Worm (Caenorhabditis elegans) whole organism, L1 larva: ENCODE results near the gene ets-8.

Source experiments
- C34B4.2 ChIP-seq: sonication (generic microtip); optimal IDR thresholded peaks from 2 replicates; lab custom pipeline; 2017; ENCODE audit warnings: mild to moderate bottlenecking, missing genetic modification characterization, missing compliant biosample characterization
- F16B12.6 ChIP-seq: fragments of 150-350 bp; optimal IDR thresholded peaks from 2 replicates; lab custom pipeline; 2014; ENCODE audit warnings: missing biosample characterization, missing genetic modification characterization
- Y116A8C.19 ChIP-seq: sonication (generic microtip); optimal IDR thresholded peaks from 2 replicates; lab custom pipeline; 2016; ENCODE audit warnings: missing compliant biosample characterization, missing genetic modification characterization, borderline replicate concordance
- blmp-1 ChIP-seq: fragments of 150-350 bp; optimal IDR thresholded peaks from 2 replicates; lab custom pipeline; 2014; ENCODE audit warnings: missing biosample characterization, missing genetic modification characterization
- ceh-63 ChIP-seq: fragments of 200-800 bp; sonication (Bioruptor generic); optimal IDR thresholded peaks from 2 replicates; lab custom pipeline; 2018; ENCODE audit warnings: mild to moderate bottlenecking, missing genetic modification characterization, missing compliant biosample characterization
- ceh-8 ChIP-seq: fragments of 200-800 bp; sonication (Bioruptor generic); optimal IDR thresholded peaks from 2 replicates; lab custom pipeline; 2018; ENCODE audit warnings: mild to moderate bottlenecking, missing genetic modification characterization, moderate library complexity, missing compliant biosample characterization
- ceh-82 ChIP-seq, 3 experiments: fragments of 150-350 bp in 1 of 3; sonication (generic microtip) in 2 of 3; optimal IDR thresholded peaks; 2 replicates each; lab custom pipeline; 2014 to 2017; ENCODE audit warnings: missing biosample characterization in 3 of 3, missing genetic modification characterization in 3 of 3
- ceh-88 ChIP-seq: fragments of 200-800 bp; sonication (Bioruptor generic); IDR thresholded peaks from 2 replicates; pipeline ENCODE4 v1.3.6; 2022; ENCODE audit warnings: missing genetic modification characterization, missing compliant biosample characterization
- ceh-90 ChIP-seq: sonication (generic microtip); optimal IDR thresholded peaks from 2 replicates; lab custom pipeline; 2016; ENCODE audit warnings: missing genetic modification characterization, missing compliant biosample characterization
- dsc-1 ChIP-seq: sonication (generic microtip); optimal IDR thresholded peaks from 2 replicates; lab custom pipeline; 2016; ENCODE audit warnings: mild to moderate bottlenecking, missing genetic modification characterization, missing compliant biosample characterization
- efl-1 ChIP-seq, 4 experiments: fragments of 150-350 bp; optimal IDR thresholded peaks in 3 of 4; peaks in 1 of 4; 1 replicate in 1 of 4; 2 replicates in 3 of 4; lab custom pipeline; 2014; ENCODE audit warnings: missing biosample characterization in 2 of 4, missing genetic modification characterization in 2 of 4, missing genetic modification reagents in 2 of 4
- egl-13 ChIP-seq: sonication (generic microtip); optimal IDR thresholded peaks from 2 replicates; lab custom pipeline; 2016; ENCODE audit warnings: missing genotype, missing genetic modification reagents, missing genetic modification characterization, missing compliant biosample characterization
- fkh-10 ChIP-seq: sonication (generic microtip); optimal IDR thresholded peaks from 2 replicates; lab custom pipeline; 2017; ENCODE audit warnings: missing biosample characterization, missing genetic modification reagents, missing genetic modification characterization
- fkh-4 ChIP-seq: sonication (generic microtip); optimal IDR thresholded peaks from 2 replicates; lab custom pipeline; 2016; ENCODE audit warnings: missing compliant biosample characterization, missing genetic modification characterization, borderline replicate concordance
- irx-1 ChIP-seq: sonication (generic microtip); optimal IDR thresholded peaks from 2 replicates; lab custom pipeline; 2016; ENCODE audit warnings: missing genetic modification characterization, missing compliant biosample characterization
- isw-1 ChIP-seq: fragments of 200-800 bp; sonication (Bioruptor generic); IDR thresholded peaks from 2 replicates; pipeline ENCODE4 v1.3.6; 2022; ENCODE audit warnings: missing genetic modification characterization, missing compliant biosample characterization
- jun-1 ChIP-seq: fragments of 150-350 bp; optimal IDR thresholded peaks from 2 replicates; lab custom pipeline; 2014; ENCODE audit warnings: missing biosample characterization, missing genetic modification reagents, missing genetic modification characterization
- lin-13 ChIP-seq: fragments of 150-350 bp; optimal IDR thresholded peaks from 2 replicates; lab custom pipeline; 2014; ENCODE audit warnings: missing biosample characterization, missing genetic modification reagents, missing genetic modification characterization
- lin-14 ChIP-seq: fragments of 200-800 bp; sonication (Bioruptor generic); optimal IDR thresholded peaks from 2 replicates; lab custom pipeline; 2018; ENCODE audit warnings: mild to moderate bottlenecking, missing genetic modification characterization, moderate library complexity, missing compliant biosample characterization
- lin-35 ChIP-seq, 2 experiments: fragments of 150-350 bp; optimal IDR thresholded peaks; 2 replicates each; lab custom pipeline; 2014; ENCODE audit warnings: missing biosample characterization in 2 of 2, missing genetic modification characterization in 2 of 2, missing genetic modification reagents in 2 of 2
- lin-39 ChIP-seq: fragments of 150-350 bp; optimal IDR thresholded peaks from 2 replicates; lab custom pipeline; 2014; ENCODE audit warnings: missing biosample characterization, missing genetic modification reagents, missing genetic modification characterization
- mab-9 ChIP-seq: fragments of 200-800 bp; sonication (Bioruptor generic); IDR thresholded peaks from 2 replicates; pipeline ENCODE4 v1.3.6; 2022; ENCODE audit warnings: missing genetic modification reagents, missing genetic modification characterization, missing compliant biosample characterization
- mdl-1 ChIP-seq, 2 experiments: fragments of 150-350 bp; optimal IDR thresholded peaks; 2 replicates each; lab custom pipeline; 2014 to 2017; ENCODE audit warnings: missing biosample characterization in 2 of 2, missing genetic modification characterization in 2 of 2, inconsistent platforms in 1 of 2
- mef-2 ChIP-seq: fragments of 150-350 bp; optimal IDR thresholded peaks from 2 replicates; lab custom pipeline; 2014; ENCODE audit warnings: missing biosample characterization, missing genetic modification characterization
- nhr-19 ChIP-seq: fragments of 200-800 bp; sonication (Bioruptor generic); conservative IDR thresholded peaks from 2 replicates; pipeline ENCODE4 v1.3.6; 2022; ENCODE audit warnings: missing genetic modification characterization, missing compliant biosample characterization
- nhr-76 ChIP-seq: sonication (generic microtip); optimal IDR thresholded peaks from 2 replicates; lab custom pipeline; 2017; ENCODE audit warnings: missing biosample characterization, missing genetic modification characterization
- nhr-85 ChIP-seq: sonication (generic microtip); peaks from one replicate; lab custom pipeline; 2016; ENCODE audit warnings: missing genetic modification characterization, inconsistent platforms, missing compliant biosample characterization
- pax-3 ChIP-seq: fragments of 200-800 bp; sonication (Bioruptor generic); optimal IDR thresholded peaks from 2 replicates; lab custom pipeline; 2018; ENCODE audit warnings: mild to moderate bottlenecking, missing genetic modification characterization, moderate library complexity, missing compliant biosample characterization
- skn-1 ChIP-seq: fragments of 150-350 bp; optimal IDR thresholded peaks from 2 replicates; lab custom pipeline; 2014; ENCODE audit warnings: missing biosample characterization, missing genetic modification characterization
- snu-23 ChIP-seq: sonication (generic microtip); optimal IDR thresholded peaks from 2 replicates; lab custom pipeline; 2016; ENCODE audit warnings: missing genetic modification characterization, missing compliant biosample characterization
- tbx-2 ChIP-seq: sonication (generic microtip); optimal IDR thresholded peaks from 2 replicates; lab custom pipeline; 2016; ENCODE audit warnings: missing genetic modification characterization, missing compliant biosample characterization
- tlp-1 ChIP-seq: fragments of 150-350 bp; optimal IDR thresholded peaks from 2 replicates; lab custom pipeline; 2014; ENCODE audit warnings: missing biosample characterization, missing genetic modification characterization
- unc-130 ChIP-seq: fragments of 150-350 bp; optimal IDR thresholded peaks from 2 replicates; lab custom pipeline; 2017; ENCODE audit warnings: missing biosample characterization, missing genetic modification characterization, inconsistent platforms
- unc-62 ChIP-seq: fragments of 150-350 bp; optimal IDR thresholded peaks from 2 replicates; lab custom pipeline; 2014; ENCODE audit warnings: missing biosample characterization, missing genetic modification reagents, missing genetic modification characterization
- unc-98 ChIP-seq: fragments of 200-800 bp; sonication (Bioruptor generic); IDR thresholded peaks from 2 replicates; pipeline ENCODE4 v1.3.6; 2022; ENCODE audit warnings: missing genetic modification characterization, missing compliant biosample characterization
- vab-15 ChIP-seq: sonication (generic microtip); optimal IDR thresholded peaks from 2 replicates; lab custom pipeline; 2017; ENCODE audit warnings: missing genotype, mild to moderate bottlenecking, missing genetic modification characterization, missing compliant biosample characterization
- xbp-1 ChIP-seq: sonication (generic microtip); optimal IDR thresholded peaks from 2 replicates; lab custom pipeline; 2016; ENCODE audit warnings: missing genetic modification characterization, missing compliant biosample characterization
- zip-4 ChIP-seq: fragments of 200-800 bp; sonication (Bioruptor generic); optimal IDR thresholded peaks from 2 replicates; lab custom pipeline; 2018; ENCODE audit warnings: mild to moderate bottlenecking, missing genetic modification characterization, moderate library complexity, missing compliant biosample characterization
- ztf-11 ChIP-seq, 2 experiments: sonication (generic microtip); optimal IDR thresholded peaks; 2 replicates each; lab custom pipeline; 2016 to 2017; ENCODE audit warnings: missing genetic modification characterization in 2 of 2, missing biosample characterization in 1 of 2, missing compliant biosample characterization in 1 of 2
- ztf-4 ChIP-seq: fragments of 150-350 bp; optimal IDR thresholded peaks from 2 replicates; lab custom pipeline; 2014; ENCODE audit warnings: missing biosample characterization, missing genetic modification characterization

Gene ets-8

ce11 chrIV:1207980-1208379 is 47.7 kb upstream of the ets-8 start, which contains the start of gene dsl-1:
Gene dsl-1, minus strand, starts transcription at chrIV:1208080.
- no peak for TF ChIP-seq lin-14 (GFP tag; lab: Kevin White, UChicago)
- no peak for TF ChIP-seq Y116A8C.19
- TF ChIP-seq ceh-88 (GFP tag; lab: Robert Waterston, UW) = no peak
- TF ChIP-seq ceh-82 (tag; optimal IDR thresholded peaks at IDR 0.05; lab: Kevin White, UChicago) = no peak
- no peak for TF ChIP-seq ceh-8 (GFP tag; lab: Kevin White, UChicago)
- TF ChIP-seq lin-13 (GFP tag; lab: Kevin White, UChicago) = no peak
- TF ChIP-seq egl-13 (tag; lab: Kevin White, UChicago) = no peak
- no peak for TF ChIP-seq F16B12.6 (tag; lab: Kevin White, UChicago)
- TF ChIP-seq ztf-11 (tag; optimal IDR thresholded peaks at IDR 0.05; lab: Kevin White, UChicago) = no peak
- TF ChIP-seq ceh-90 (tag; lab: Kevin White, UChicago) = no peak

ce11 chrIV:1204870-1205269 is 44.6 kb upstream of the ets-8 start, which contains the start of gene dsl-2:
Gene dsl-2, minus strand, starts transcription at chrIV:1204970.
- no peak for TF ChIP-seq Y116A8C.19
- peak; percentile 6 for TF ChIP-seq nhr-85 (tag; lab: Kevin White, UChicago)
- TF ChIP-seq, all 84 proteins: peak for 1

DNA sequence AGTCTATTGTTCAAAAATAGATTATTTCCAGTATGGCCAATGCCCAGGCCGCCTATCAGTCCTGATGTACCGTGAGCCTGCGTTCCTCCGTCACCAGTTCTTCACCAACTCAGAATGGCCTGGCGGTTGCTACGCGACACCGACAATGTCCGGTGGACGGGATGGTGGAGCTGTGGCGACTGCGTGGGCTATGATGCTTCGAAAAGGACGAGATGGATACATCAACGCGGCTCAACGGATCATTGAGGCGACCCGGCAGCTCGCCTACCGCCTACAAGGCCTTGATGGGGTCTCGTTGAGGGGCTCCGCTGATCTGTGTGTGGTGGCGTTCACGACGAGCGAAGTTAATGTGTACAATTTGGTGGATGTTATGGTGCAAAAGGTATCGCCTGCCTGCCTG is 39.2 kb upstream of the ets-8 start:
- TF ChIP-seq C34B4.2 (tag; lab: Kevin White, UChicago) (no peak), nhr-19 (no peak), zip-4 (GFP tag; lab: Kevin White, UChicago) (no peak), unc-98 (no peak), irx-1 (no peak), mdl-1 (tag; optimal IDR thresholded peaks at IDR 0.05; lab: Kevin White, UChicago) (no peak), blmp-1 (no peak), lin-35 (GFP tag; optimal IDR thresholded peaks at IDR 0.05; lab: Kevin White, UChicago) (no peak), mef-2 (tag; lab: Kevin White, UChicago) (no peak), pax-3 (tag; lab: Kevin White, UChicago) (no peak), skn-1 (tag; lab: Kevin White, UChicago) (no peak), ztf-4 (tag; lab: Kevin White, UChicago) (no peak), nhr-76 (tag; lab: Kevin White, UChicago) (no peak), unc-62 (no peak), ceh-63 (GFP tag; lab: Kevin White, UChicago) (no peak), tlp-1 (tag; lab: Kevin White, UChicago) (no peak), fkh-10 (no peak)

- TF ChIP-seq xbp-1 = no peak
- no peak for TF ChIP-seq efl-1 (optimal IDR thresholded peaks at IDR 0.05; lab: Kevin White, UChicago)
- TF ChIP-seq efl-1 (GFP tag; optimal IDR thresholded peaks at IDR 0.05 in 1 of 2; lab: Kevin White, UChicago) = no peak
- no peak for TF ChIP-seq lin-35 (GFP tag; optimal IDR thresholded peaks at IDR 0.05; lab: Kevin White, UChicago)
- TF ChIP-seq skn-1 (tag; lab: Kevin White, UChicago) = no peak
- TF ChIP-seq fkh-4 (tag; lab: Kevin White, UChicago) = no peak
- TF ChIP-seq C34B4.2 (tag; lab: Kevin White, UChicago) = no peak
- no peak for TF ChIP-seq tbx-2 (tag; lab: Kevin White, UChicago)
- no peak for TF ChIP-seq blmp-1
- no peak for TF ChIP-seq dsc-1 (tag; lab: Kevin White, UChicago)
- TF ChIP-seq unc-62 = no peak
- no peak for TF ChIP-seq snu-23 (GFP tag; lab: Kevin White, UChicago)
- no peak for TF ChIP-seq lin-39 (tag; lab: Kevin White, UChicago)
- no peak for TF ChIP-seq mab-9 (GFP tag; lab: Robert Waterston, UW)
- no peak for TF ChIP-seq isw-1 (GFP tag; lab: Robert Waterston, UW)
- TF ChIP-seq jun-1 (tag; lab: Kevin White, UChicago) = no peak
- TF ChIP-seq vab-15 (tag; lab: Kevin White, UChicago) = no peak
- no peak for TF ChIP-seq unc-130 (tag; lab: Kevin White, UChicago)
- TF ChIP-seq, all 84 proteins: peak for 0
Measured at ce11 chrIV:1192765-1193164, 32.5 kb upstream of the ets-8 start, which contains the start of gene spl-3. Gene spl-3, plus strand, starts transcription at chrIV:1193065.
